Worm (Caenorhabditis elegans) whole organism, L4 larva: Measurements from ENCODE around the gene F26G1.9.

Experiments used
- D1046.2 ChIP-seq: fragments of 200-800 bp; sonication (Bioruptor generic); IDR thresholded peaks from 2 replicates; pipeline ENCODE4 v1.3.6; 2022; ENCODE audit warnings: missing genetic modification characterization, missing compliant biosample characterization
- F49E8.2 ChIP-seq: sonication (generic microtip); optimal IDR thresholded peaks from 2 replicates; lab custom pipeline; 2016; ENCODE audit warnings: missing compliant biosample characterization, mild to moderate bottlenecking, missing genetic modification characterization, borderline replicate concordance
- T20F7.1 ChIP-seq: fragments of 200-800 bp; sonication (Bioruptor generic); optimal IDR thresholded peaks from 2 replicates; lab custom pipeline; 2018; ENCODE audit warnings: mild to moderate bottlenecking, missing genetic modification characterization, missing compliant biosample characterization
- Y5F2A.4 ChIP-seq: fragments of 200-800 bp; sonication (Bioruptor generic); optimal IDR thresholded peaks from 2 replicates; lab custom pipeline; 2018; ENCODE audit warnings: mild to moderate bottlenecking, missing genetic modification characterization, missing compliant biosample characterization
- Y75B8A.6 ChIP-seq: fragments of 200-800 bp; sonication (Bioruptor generic); IDR thresholded peaks from 2 replicates; pipeline ENCODE4 v1.3.6; 2022; ENCODE audit warnings: missing genetic modification reagents, missing genetic modification characterization, missing compliant biosample characterization
- ama-1 ChIP-seq: fragments of 150-350 bp; optimal IDR thresholded peaks from 2 replicates; lab custom pipeline; 2014; ENCODE audit warnings: inconsistent platforms, mixed read lengths
- ceh-32 ChIP-seq: sonication (generic microtip); optimal IDR thresholded peaks from 2 replicates; lab custom pipeline; 2016; ENCODE audit warnings: mild to moderate bottlenecking, missing genetic modification characterization, missing compliant biosample characterization; ENCODE audit not compliant: poor library complexity
- ceh-62 ChIP-seq: sonication (generic microtip); optimal IDR thresholded peaks from 2 replicates; lab custom pipeline; 2017; ENCODE audit warnings: missing biosample characterization, missing genetic modification characterization
- ceh-82 ChIP-seq: sonication (generic microtip); optimal IDR thresholded peaks from 2 replicates; lab custom pipeline; 2017; ENCODE audit warnings: missing biosample characterization, missing genetic modification characterization
- cey-2 ChIP-seq: sonication (generic microtip); optimal IDR thresholded peaks from 3 replicates; lab custom pipeline; 2017; ENCODE audit warnings: missing genetic modification characterization, mild to moderate bottlenecking, missing compliant biosample characterization, antibody characterized with exemption, borderline replicate concordance; ENCODE audit not compliant: insufficient read depth
- ctbp-1 ChIP-seq: fragments of 200-800 bp; sonication (Bioruptor generic); IDR thresholded peaks from 2 replicates; pipeline ENCODE4 v1.3.6; 2022; ENCODE audit warnings: missing genetic modification reagents, missing genetic modification characterization, missing compliant biosample characterization
- daf-16 ChIP-seq, 3 experiments: sonication (generic microtip); optimal IDR thresholded peaks; 2 replicates each; lab custom pipeline; 2016 to 2017; ENCODE audit warnings: missing genetic modification characterization in 3 of 3, missing genetic modification reagents in 3 of 3, mild to moderate bottlenecking in 2 of 3, missing compliant biosample characterization in 2 of 3, missing biosample characterization in 1 of 3, moderate library complexity in 1 of 3
- daf-19 ChIP-seq: fragments of 200-800 bp; sonication (Bioruptor generic); conservative IDR thresholded peaks from 2 replicates; pipeline ENCODE4 v1.3.6; 2022; ENCODE audit warnings: missing genetic modification characterization, missing compliant biosample characterization
- daf-8 ChIP-seq: fragments of 200-800 bp; sonication (Bioruptor generic); IDR thresholded peaks from 2 replicates; pipeline ENCODE4 v1.3.6; 2022; ENCODE audit warnings: missing genetic modification characterization, missing compliant biosample characterization
- dmd-6 ChIP-seq: fragments of 200-800 bp; sonication (Bioruptor generic); IDR thresholded peaks from 2 replicates; pipeline ENCODE4 v1.3.6; 2022; ENCODE audit warnings: missing genetic modification reagents, missing genetic modification characterization, missing compliant biosample characterization
- duxl-1 ChIP-seq: sonication (generic microtip); optimal IDR thresholded peaks from 2 replicates; lab custom pipeline; 2016; ENCODE audit warnings: mild to moderate bottlenecking, missing genetic modification characterization, moderate library complexity, missing compliant biosample characterization; ENCODE audit not compliant: poor library complexity
- egl-43 ChIP-seq: fragments of 200-800 bp; sonication (Bioruptor generic); IDR thresholded peaks from 2 replicates; pipeline ENCODE4 v1.3.6; 2022; ENCODE audit warnings: missing genetic modification reagents, missing genetic modification characterization, missing compliant biosample characterization
- fos-1 ChIP-seq: fragments of 150-350 bp; optimal IDR thresholded peaks from 2 replicates; lab custom pipeline; 2014; ENCODE audit warnings: missing biosample characterization, missing genetic modification characterization
- gei-8 ChIP-seq: fragments of 200-800 bp; sonication (Bioruptor generic); optimal IDR thresholded peaks from 2 replicates; lab custom pipeline; 2018; ENCODE audit warnings: mild to moderate bottlenecking, missing genetic modification characterization, missing compliant biosample characterization
- hlh-11 ChIP-seq: fragments of 200-800 bp; sonication (Bioruptor generic); optimal IDR thresholded peaks from 2 replicates; lab custom pipeline; 2018; ENCODE audit warnings: mild to moderate bottlenecking, missing genetic modification characterization, missing compliant biosample characterization
- lim-7 ChIP-seq: fragments of 200-800 bp; sonication (Bioruptor generic); IDR thresholded peaks from 2 replicates; pipeline ENCODE4 v1.3.6; 2022; ENCODE audit warnings: missing genetic modification characterization, missing compliant biosample characterization
- lin-1 ChIP-seq: fragments of 200-800 bp; sonication (Bioruptor generic); IDR thresholded peaks from 2 replicates; pipeline ENCODE4 v1.3.6; 2022; ENCODE audit warnings: missing genetic modification reagents, missing genetic modification characterization, missing compliant biosample characterization
- lin-29 ChIP-seq: fragments of 200-800 bp; sonication (Bioruptor generic); IDR thresholded peaks from 2 replicates; pipeline ENCODE4 v1.3.6; 2022; ENCODE audit warnings: missing genetic modification reagents, missing genetic modification characterization, missing compliant biosample characterization
- lin-38 ChIP-seq: fragments of 200-800 bp; sonication (Bioruptor generic); IDR thresholded peaks from 2 replicates; pipeline ENCODE4 v1.3.6; 2022; ENCODE audit warnings: missing genetic modification reagents, missing genetic modification characterization, missing compliant biosample characterization
- lin-39 ChIP-seq: fragments of 150-350 bp; optimal IDR thresholded peaks from 2 replicates; lab custom pipeline; 2014; ENCODE audit warnings: missing biosample characterization, missing genetic modification reagents, missing genetic modification characterization
- madf-5 ChIP-seq, 2 experiments: fragments of 200-800 bp; sonication (Bioruptor generic); IDR thresholded peaks; 2 replicates each; pipeline ENCODE4 v1.3.6; 2022; ENCODE audit warnings: missing compliant biosample characterization in 2 of 2, missing genetic modification characterization in 2 of 2
- madf-9 ChIP-seq: fragments of 200-800 bp; sonication (Bioruptor generic); conservative IDR thresholded peaks from 2 replicates; pipeline ENCODE4 v1.3.6; 2022; ENCODE audit warnings: missing genetic modification reagents, missing genetic modification characterization, missing compliant biosample characterization
- mdl-1 ChIP-seq, 2 experiments: fragments of 150-350 bp in 1 of 2; sonication (generic microtip) in 1 of 2; optimal IDR thresholded peaks; 2 replicates each; lab custom pipeline; 2014 to 2017; ENCODE audit warnings: missing biosample characterization in 2 of 2, missing genetic modification characterization in 2 of 2
- mdt-29 ChIP-seq: fragments of 200-800 bp; sonication (Bioruptor generic); IDR thresholded peaks from 2 replicates; pipeline ENCODE4 v1.3.6; 2022; ENCODE audit warnings: missing genetic modification reagents, missing genetic modification characterization, missing compliant biosample characterization
- nhr-10 ChIP-seq: fragments of 150-350 bp; optimal IDR thresholded peaks from 2 replicates; lab custom pipeline; 2014; ENCODE audit warnings: missing biosample characterization, missing genetic modification characterization
- nhr-102 ChIP-seq: sonication (generic microtip); optimal IDR thresholded peaks from 2 replicates; lab custom pipeline; 2016; ENCODE audit warnings: mild to moderate bottlenecking, missing genetic modification characterization, moderate library complexity, missing compliant biosample characterization
- nhr-11 ChIP-seq: fragments of 150-350 bp; optimal IDR thresholded peaks from 2 replicates; lab custom pipeline; 2014; ENCODE audit warnings: missing biosample characterization, missing genetic modification characterization
- nhr-237 ChIP-seq: sonication (generic microtip); optimal IDR thresholded peaks from 2 replicates; lab custom pipeline; 2017; ENCODE audit warnings: missing biosample characterization, missing genetic modification characterization
- nhr-25 ChIP-seq: sonication (generic microtip); optimal IDR thresholded peaks from 2 replicates; lab custom pipeline; 2017; ENCODE audit warnings: missing genetic modification characterization, mild to moderate bottlenecking, missing compliant biosample characterization, antibody characterized with exemption, moderate library complexity, borderline replicate concordance; ENCODE audit not compliant: insufficient read depth
- nhr-28 ChIP-seq: fragments of 150-350 bp; optimal IDR thresholded peaks from 2 replicates; lab custom pipeline; 2014; ENCODE audit warnings: missing biosample characterization, missing genetic modification characterization
- nhr-41 ChIP-seq: fragments of 200-800 bp; sonication (Bioruptor generic); IDR thresholded peaks from 2 replicates; pipeline ENCODE4 v1.3.6; 2022; ENCODE audit warnings: missing genetic modification reagents, missing genetic modification characterization, missing compliant biosample characterization
- nhr-42 ChIP-seq: fragments of 200-800 bp; sonication (Bioruptor generic); IDR thresholded peaks from 2 replicates; pipeline ENCODE4 v1.3.6; 2022; ENCODE audit warnings: missing genetic modification characterization, missing compliant biosample characterization
- nhr-48 ChIP-seq: sonication (generic microtip); optimal IDR thresholded peaks from 2 replicates; lab custom pipeline; 2016; ENCODE audit warnings: mild to moderate bottlenecking, missing genetic modification characterization, missing compliant biosample characterization
- nhr-6 ChIP-seq: fragments of 150-350 bp; optimal IDR thresholded peaks from 2 replicates; lab custom pipeline; 2014; ENCODE audit warnings: missing biosample characterization, missing genetic modification characterization
- pha-4 ChIP-seq, 2 experiments: fragments of 150-350 bp in 1 of 2; fragments of 200-800 bp in 1 of 2; sonication (Bioruptor generic) in 1 of 2; IDR thresholded peaks in 1 of 2; optimal IDR thresholded peaks in 1 of 2; 2 replicates each; pipeline versions ENCODE4 v1.3.6 to Lab custom; 2014 to 2022; ENCODE audit warnings: missing genetic modification characterization in 2 of 2, missing genetic modification reagents in 2 of 2, missing biosample characterization in 1 of 2, missing compliant biosample characterization in 1 of 2
- php-3 ChIP-seq: fragments of 200-800 bp; sonication (Bioruptor generic); IDR thresholded peaks from 2 replicates; pipeline ENCODE4 v1.3.6; 2022; ENCODE audit warnings: missing genetic modification reagents, missing genetic modification characterization, missing compliant biosample characterization
- rbr-2 ChIP-seq: sonication (generic microtip); optimal IDR thresholded peaks from 2 replicates; lab custom pipeline; 2016; ENCODE audit warnings: missing genotype, missing genetic modification characterization, missing compliant biosample characterization
- saeg-2 ChIP-seq: fragments of 200-800 bp; sonication (Bioruptor generic); IDR thresholded peaks from 2 replicates; pipeline ENCODE4 v1.3.6; 2022; ENCODE audit warnings: missing genetic modification reagents, missing genetic modification characterization, missing compliant biosample characterization
- set-16 ChIP-seq: fragments of 200-800 bp; sonication (Bioruptor generic); IDR thresholded peaks from 2 replicates; pipeline ENCODE4 v1.3.6; 2022; ENCODE audit warnings: missing genetic modification reagents, missing genetic modification characterization, missing compliant biosample characterization
- skn-1 ChIP-seq: fragments of 150-350 bp; optimal IDR thresholded peaks from 2 replicates; lab custom pipeline; 2014; ENCODE audit warnings: missing biosample characterization, missing genetic modification characterization
- snpc-1.2 ChIP-seq: fragments of 200-800 bp; sonication (Bioruptor generic); IDR thresholded peaks from 2 replicates; pipeline ENCODE4 v1.3.6; 2022; ENCODE audit warnings: missing genetic modification reagents, missing genetic modification characterization, missing compliant biosample characterization
- tra-1 ChIP-seq: fragments of 200-800 bp; sonication (Bioruptor generic); IDR thresholded peaks from 2 replicates; pipeline ENCODE4 v1.3.6; 2022; ENCODE audit warnings: missing genetic modification reagents, missing genetic modification characterization, missing compliant biosample characterization
- unc-39 ChIP-seq: sonication (generic microtip); optimal IDR thresholded peaks from 2 replicates; lab custom pipeline; 2017; ENCODE audit warnings: missing biosample characterization, missing genetic modification characterization
- zip-11 ChIP-seq: fragments of 200-800 bp; sonication (Bioruptor generic); IDR thresholded peaks from 2 replicates; pipeline ENCODE4 v1.3.6; 2022; ENCODE audit warnings: missing genetic modification characterization, missing compliant biosample characterization
- ztf-11 ChIP-seq: fragments of 150-350 bp; optimal IDR thresholded peaks from 2 replicates; lab custom pipeline; 2014; ENCODE audit warnings: missing biosample characterization, missing genetic modification characterization

Gene F26G1.9

ce11 chrII:4769886-4770285 is 3.9 kb downstream of the F26G1.9 start (continued):
- TF ChIP-seq dmd-6 (GFP tag; lab: Robert Waterston, UW) (peak; percentile 92), lin-1 (GFP tag; lab: Robert Waterston, UW) (peak; percentile 61), daf-19 (GFP tag; lab: Robert Waterston, UW) (no peak), nhr-42 (GFP tag; lab: Robert Waterston, UW) (no peak), ctbp-1 (GFP tag; lab: Robert Waterston, UW) (no peak), nhr-6 (tag; lab: Kevin White, UChicago) (no peak), Y75B8A.6 (GFP tag; lab: Robert Waterston, UW) (no peak), Y5F2A.4 (GFP tag; lab: Kevin White, UChicago) (no peak), ztf-11 (no peak), skn-1 (tag; lab: Kevin White, UChicago) (no peak), hlh-11 (tag; lab: Kevin White, UChicago) (peak; percentile 90), nhr-10 (no peak), lin-38 (GFP tag; lab: Robert Waterston, UW) (no peak), nhr-11 (tag; lab: Kevin White, UChicago) (no peak), lin-29 (GFP tag; lab: Robert Waterston, UW) (no peak), php-3 (GFP tag; lab: Robert Waterston, UW) (peak; percentile 98), nhr-102 (tag; lab: Kevin White, UChicago) (peak; percentile 63), duxl-1 (tag; lab: Kevin White, UChicago) (no peak), fos-1 (no peak), mdl-1 (tag; optimal IDR thresholded peaks at IDR 0.05; lab: Kevin White, UChicago) (peak in 1 of 2 experiments; percentile 13), tra-1 (0 out of 2 replicates have a peak, but pooled peaks have one; percentile 42), D1046.2 (GFP tag; lab: Robert Waterston, UW) (no peak), madf-9 (GFP tag; lab: Robert Waterston, UW) (no peak), snpc-1.2 (GFP tag; lab: Robert Waterston, UW) (no peak), lim-7 (GFP tag; lab: Robert Waterston, UW) (no peak), lin-39 (tag; lab: Kevin White, UChicago) (no peak), nhr-25 (tag; lab: Kevin White, UChicago) (no peak), egl-43 (no peak), F49E8.2 (no peak), zip-11 (no peak), saeg-2 (no peak), pha-4 (GFP tag; IDR thresholded peaks at IDR 0.05; lab: Robert Waterston, UW) (no peak), pha-4 (tag; optimal IDR thresholded peaks at IDR 0.05; lab: Kevin White, UChicago) (no peak), gei-8 (GFP tag; lab: Kevin White, UChicago) (no peak), ceh-82 (tag; lab: Kevin White, UChicago) (no peak), unc-39 (no peak), mdt-29 (GFP tag; lab: Robert Waterston, UW) (0 out of 2 replicates have a peak, but pooled peaks have one; percentile 33), nhr-28 (tag; lab: Kevin White, UChicago) (peak; percentile 84), nhr-41 (GFP tag; lab: Robert Waterston, UW) (peak; percentile 78; the same call in 1 of the 2 replicates)

- TF ChIP-seq T20F7.1 (GFP tag; lab: Kevin White, UChicago) (peak; percentile 42), madf-5 (GFP tag; IDR thresholded peaks at IDR 0.05; lab: Robert Waterston, UW) (no peak), hlh-11 (tag; lab: Kevin White, UChicago) (peak; percentile 73), ama-1 (no peak), ceh-32 (tag; lab: Kevin White, UChicago) (no peak), cey-2 (tag; lab: Kevin White, UChicago) (no peak), daf-8 (GFP tag; lab: Robert Waterston, UW) (no peak), daf-16 (GFP tag; optimal IDR thresholded peaks at IDR 0.05; lab: Kevin White, UChicago) (peak in 1 of 2 experiments; percentile 53), daf-16 (tag; optimal IDR thresholded peaks at IDR 0.05; lab: Kevin White, UChicago) (peak; percentile 96), nhr-6 (tag; lab: Kevin White, UChicago) (no peak), nhr-48 (tag; lab: Kevin White, UChicago) (peak; percentile 25), mdl-1 (tag; optimal IDR thresholded peaks at IDR 0.05; lab: Kevin White, UChicago) (peak in 1 of 2 experiments; percentile 62), nhr-102 (tag; lab: Kevin White, UChicago) (peak; percentile 61), nhr-237 (tag; lab: Kevin White, UChicago) (no peak), ceh-62 (no peak), dmd-6 (GFP tag; lab: Robert Waterston, UW) (peak; percentile 97), fos-1 (no peak), nhr-28 (tag; lab: Kevin White, UChicago) (peak; percentile 79), rbr-2 (no peak), set-16 (no peak)
Observed at ce11 chrII:4769096-4769495, 4.7 kb downstream of the F26G1.9 start.
